Worm (Caenorhabditis elegans) whole organism, L4 larva: ENCODE results near the gene egl-18.

Source experiments
- T26A8.4 ChIP-seq: fragments of 200-800 bp; sonication (Bioruptor generic); IDR thresholded peaks from 2 replicates; pipeline ENCODE4 v1.3.6; 2022; ENCODE audit warnings: missing genetic modification characterization, missing compliant biosample characterization
- daf-12 ChIP-seq: fragments of 150-350 bp; optimal IDR thresholded peaks from 2 replicates; lab custom pipeline; 2014; ENCODE audit warnings: missing biosample characterization, missing genetic modification reagents, missing genetic modification characterization
- dpl-1 ChIP-seq: fragments of 150-350 bp; optimal IDR thresholded peaks from 2 replicates; lab custom pipeline; 2014; ENCODE audit warnings: missing biosample characterization, missing genetic modification reagents, missing genetic modification characterization
- duxl-1 ChIP-seq: sonication (generic microtip); optimal IDR thresholded peaks from 2 replicates; lab custom pipeline; 2016; ENCODE audit warnings: mild to moderate bottlenecking, missing genetic modification characterization, moderate library complexity, missing compliant biosample characterization; ENCODE audit not compliant: poor library complexity
- lin-39 ChIP-seq: fragments of 150-350 bp; optimal IDR thresholded peaks from 2 replicates; lab custom pipeline; 2014; ENCODE audit warnings: missing biosample characterization, missing genetic modification reagents, missing genetic modification characterization
- mes-2 ChIP-seq: sonication (generic microtip); optimal IDR thresholded peaks from 2 replicates; lab custom pipeline; 2016; ENCODE audit warnings: missing genotype, mild to moderate bottlenecking, missing genetic modification characterization, missing compliant biosample characterization; ENCODE audit not compliant: poor library complexity, severe bottlenecking
- nhr-11 ChIP-seq: fragments of 150-350 bp; optimal IDR thresholded peaks from 2 replicates; lab custom pipeline; 2014; ENCODE audit warnings: missing biosample characterization, missing genetic modification characterization
- nhr-237 ChIP-seq: sonication (generic microtip); optimal IDR thresholded peaks from 2 replicates; lab custom pipeline; 2017; ENCODE audit warnings: missing biosample characterization, missing genetic modification characterization
- snpc-4 ChIP-seq: fragments of 150-350 bp; optimal IDR thresholded peaks from 2 replicates; lab custom pipeline; 2014; ENCODE audit warnings: missing biosample characterization, missing genetic modification characterization
- unc-130 ChIP-seq: sonication (generic microtip); optimal IDR thresholded peaks from 2 replicates; lab custom pipeline; 2016; ENCODE audit warnings: missing genetic modification reagents, missing genetic modification characterization, missing compliant biosample characterization
- vab-7 ChIP-seq: fragments of 200-800 bp; sonication (Bioruptor generic); IDR thresholded peaks from 2 replicates; pipeline ENCODE4 v1.3.6; 2022; ENCODE audit warnings: missing genetic modification reagents, missing genetic modification characterization, missing compliant biosample characterization

DNA sequence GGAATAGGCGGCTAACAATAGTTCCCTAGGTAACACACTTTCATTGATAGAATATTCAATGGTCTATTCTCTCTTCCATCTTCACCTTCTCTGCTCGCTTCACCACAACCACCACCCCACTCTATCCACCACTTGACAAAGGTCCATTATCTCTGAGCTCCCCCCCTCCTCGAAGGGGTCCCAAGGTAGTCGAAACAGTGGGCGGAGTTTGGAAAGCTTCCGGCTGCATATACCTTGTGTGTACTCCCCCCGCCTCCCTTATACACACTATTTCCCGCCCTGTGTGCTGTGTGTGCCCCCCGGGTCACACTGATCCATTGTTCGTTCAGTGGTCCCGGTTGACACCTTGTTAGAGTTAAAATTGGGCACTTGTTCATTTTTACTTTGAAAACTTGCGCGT lies 6.3 kb downstream of the egl-18 start:
- TF ChIP-seq unc-130 (GFP tag; lab: Kevin White, UChicago) (no peak), dpl-1 (GFP tag; lab: Kevin White, UChicago) (no peak), snpc-4 (no peak), nhr-237 (tag; lab: Kevin White, UChicago) (no peak), lin-39 (tag; lab: Kevin White, UChicago) (no peak), nhr-11 (tag; lab: Kevin White, UChicago) (no peak), T26A8.4 (GFP tag; lab: Robert Waterston, UW) (no peak), vab-7 (GFP tag; lab: Robert Waterston, UW) (no peak), duxl-1 (tag; lab: Kevin White, UChicago) (no peak), mes-2 (tag; lab: Kevin White, UChicago) (no peak), daf-12 (tag; lab: Kevin White, UChicago) (no peak)
